Fruit fly (Drosophila melanogaster): ENCODE measurements around the gene mtm.

mtm gene

dm6 chr2L:5999247-5999646, 37.6 kb downstream of the mtm start, which contains the start of gene Kdm5 (continued):
- TF ChIP-seq C15 (GFP tag; IDR thresholded peaks at IDR 0.05), result no peak
- no peak for TF ChIP-seq CG2129 (GFP tag; IDR thresholded peaks at IDR 0.05; ENCODE audit: partially characterized antibody)
- no peak for TF ChIP-seq CG43689 (GFP tag; IDR thresholded peaks at IDR 0.05)
- peak; percentile 42 for TF ChIP-seq Jarid2 (GFP tag; optimal IDR thresholded peaks at IDR 0.05)
- no peak for TF ChIP-seq HHEX (GFP tag; optimal IDR thresholded peaks at IDR 0.05)
- no peak for TF ChIP-seq CG17568 (GFP tag; optimal IDR thresholded peaks at IDR 0.05)
- no peak for TF ChIP-seq CG1602 (GFP tag; optimal IDR thresholded peaks at IDR 0.05)
- TF ChIP-seq CG18262 (tag; optimal IDR thresholded peaks at IDR 0.05), result peak; percentile 8
- TF ChIP-seq HLHmδ (GFP tag; optimal IDR thresholded peaks at IDR 0.05), result peak; percentile 63
- TF ChIP-seq sens (GFP tag), result peak; percentile 53
- TF ChIP-seq zfh1 (GFP tag; IDR thresholded peaks at IDR 0.05), result peak; percentile 73
- peak; percentile 32; the same call in 1 of the 2 replicates for TF ChIP-seq Bgb (GFP tag; IDR thresholded peaks at IDR 0.05; ENCODE audit: partially characterized antibody)
- TF ChIP-seq E2f1 (GFP tag; IDR thresholded peaks at IDR 0.05), result 0 out of 2 replicates have a peak, but pooled peaks have one; percentile 26
- TF ChIP-seq Nf-YA (GFP tag; IDR thresholded peaks at IDR 0.05), result 0 out of 2 replicates have a peak, but pooled peaks have one; percentile 11
- TF ChIP-seq CHES-1-like (GFP tag; optimal IDR thresholded peaks at IDR 0.05), result peak; percentile 56
- TF ChIP-seq chn (GFP tag; optimal IDR thresholded peaks at IDR 0.05), result peak; percentile 28
- no peak for TF ChIP-seq peb (GFP tag; IDR thresholded peaks at IDR 0.05)
- TF ChIP-seq GATAe (GFP tag; conservative IDR thresholded peaks at IDR 0.05), result peak; percentile 92
- no peak for TF ChIP-seq Gsc (GFP tag; IDR thresholded peaks at IDR 0.05)
- TF ChIP-seq fd64A (GFP tag; optimal IDR thresholded peaks at IDR 0.05), result no peak
- TF ChIP-seq CG17802 (tag; optimal IDR thresholded peaks at IDR 0.05), result peak; percentile 44
- peak; percentile 99 for TF ChIP-seq sug (tag; optimal IDR thresholded peaks at IDR 0.05)
- peak; percentile 39 for TF ChIP-seq Meics (GFP tag; optimal IDR thresholded peaks at IDR 0.05)
- TF ChIP-seq wor (GFP tag; IDR thresholded peaks at IDR 0.05), result no peak
- TF ChIP-seq ab (GFP tag; optimal IDR thresholded peaks at IDR 0.05), result no peak
- no peak for TF ChIP-seq Mrtf (GFP tag; IDR thresholded peaks at IDR 0.05)
- TF ChIP-seq CG31224 (GFP tag; IDR thresholded peaks at IDR 0.05), result peak; percentile 14; the same call in 1 of the 2 replicates
- no peak for TF ChIP-seq H15 (GFP tag; IDR thresholded peaks at IDR 0.05)
- no peak for TF ChIP-seq gt (GFP tag; IDR thresholded peaks at IDR 0.05)
- TF ChIP-seq Antp (GFP tag; optimal IDR thresholded peaks at IDR 0.05), result no peak
- peak; percentile 23 for TF ChIP-seq Xbp1 (GFP tag; optimal IDR thresholded peaks at IDR 0.05)
- TF ChIP-seq CG11696 (GFP tag; IDR thresholded peaks at IDR 0.05), result no peak
- no peak for TF ChIP-seq ttk (GFP tag; IDR thresholded peaks at IDR 0.05)
- no peak for TF ChIP-seq CG2889 (GFP tag; IDR thresholded peaks at IDR 0.05)
- TF ChIP-seq ken (GFP tag; IDR thresholded peaks at IDR 0.05), result peak; percentile 62; the same call in 1 of the 3 replicates
- TF ChIP-seq ato (GFP tag; IDR thresholded peaks at IDR 0.05; ENCODE audit: partially characterized antibody), result 0 out of 2 replicates have a peak, but pooled peaks have one; percentile 51
- peak; percentile 24; the same call in 1 of the 2 replicates for TF ChIP-seq CG13287 (GFP tag; IDR thresholded peaks at IDR 0.05; ENCODE audit: partially characterized antibody)
- peak; percentile 14 for TF ChIP-seq CrebB (tag; optimal IDR thresholded peaks at IDR 0.05)
- TF ChIP-seq lbe (GFP tag; optimal IDR thresholded peaks at IDR 0.05), result no peak
- TF ChIP-seq Dbx (GFP tag; IDR thresholded peaks at IDR 0.05), result peak; percentile 58; the same call in 2 of the 3 replicates
- TF ChIP-seq Max (GFP tag; optimal IDR thresholded peaks at IDR 0.05), result no peak
- peak; percentile 88 for TF ChIP-seq Myb (GFP tag; optimal IDR thresholded peaks at IDR 0.05)
- TF ChIP-seq CG3847 (GFP tag; IDR thresholded peaks at IDR 0.05), result peak; percentile 55
- TF ChIP-seq CG7271 (tag; optimal IDR thresholded peaks at IDR 0.05), result no peak
- TF ChIP-seq ssp (GFP tag; IDR thresholded peaks at IDR 0.05), result peak; percentile 30; the same call in 1 of the 2 replicates
- TF ChIP-seq Neu2 (GFP tag; optimal IDR thresholded peaks at IDR 0.05; ENCODE audit: borderline replicate concordance), result no peak
- TF ChIP-seq knrl (GFP tag; IDR thresholded peaks at IDR 0.05; ENCODE audit: partially characterized antibody), result 0 out of 3 replicates have a peak, but pooled peaks have one; percentile 12
- TF ChIP-seq CG14860 (GFP tag; IDR thresholded peaks at IDR 0.05; ENCODE audit: partially characterized antibody), result no peak
- TF ChIP-seq Sox102F (GFP tag; optimal IDR thresholded peaks at IDR 0.05), result no peak
- TF ChIP-seq CG11695 (GFP tag; IDR thresholded peaks at IDR 0.05), result no peak
- no peak for TF ChIP-seq CG5245 (GFP tag; optimal IDR thresholded peaks at IDR 0.05)

Data from whole organism, embryonic.